Fruit fly (Drosophila melanogaster): ENCODE results near the gene CG13102.

Gene CG13102

DNA sequence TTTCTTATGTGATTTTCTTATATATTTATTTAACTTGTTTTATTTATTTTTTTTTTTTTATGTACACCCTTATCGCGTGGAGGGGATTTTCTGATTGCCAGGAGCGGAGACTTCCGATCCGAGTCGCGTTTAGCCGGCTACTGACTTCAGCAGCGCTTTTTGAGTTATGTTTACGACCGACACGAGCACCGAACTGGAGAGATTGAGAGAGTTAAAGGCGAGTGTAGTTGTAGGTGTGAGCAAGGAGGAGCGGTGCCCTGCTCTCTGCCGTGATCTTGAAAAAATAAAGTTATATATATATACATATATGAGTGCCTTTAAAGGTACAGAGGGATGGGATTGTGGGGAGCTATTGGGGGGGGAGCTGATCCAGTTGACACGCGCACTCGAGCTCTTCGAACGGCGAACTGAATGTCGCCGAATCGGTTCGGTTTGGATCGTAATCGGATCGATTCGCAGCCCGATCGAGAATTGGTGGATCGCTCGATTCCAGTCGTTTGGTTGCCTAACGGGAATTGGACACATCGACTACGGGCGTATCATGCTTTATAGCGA is 22.9 kb upstream of the CG13102 start, which contains the start of gene rost (continued):
- no peak for TF ChIP-seq fd64A (GFP tag; optimal IDR thresholded peaks at IDR 0.05)
- TF ChIP-seq CG7839 (tag; optimal IDR thresholded peaks at IDR 0.05), result no peak
- peak; percentile 22 for TF ChIP-seq cg (GFP tag; optimal IDR thresholded peaks at IDR 0.05)
- no peak for TF ChIP-seq pzg (GFP tag; optimal IDR thresholded peaks at IDR 0.05)
- TF ChIP-seq MBD-R2 (GFP tag; IDR thresholded peaks at IDR 0.05), result 0 out of 2 replicates have a peak, but pooled peaks have one; percentile 7
- TF ChIP-seq usp (GFP tag; optimal IDR thresholded peaks at IDR 0.05), result no peak
- peak; percentile 75 for TF ChIP-seq CG10543 (GFP tag; optimal IDR thresholded peaks at IDR 0.05)
- TF ChIP-seq Myb (GFP tag; optimal IDR thresholded peaks at IDR 0.05), result no peak
- TF ChIP-seq CG18599 (GFP tag; optimal IDR thresholded peaks at IDR 0.05), result peak; percentile 49
- TF ChIP-seq Opbp (GFP tag; IDR thresholded peaks at IDR 0.05; ENCODE audit: partially characterized antibody), result no peak
- TF ChIP-seq hbn (GFP tag; IDR thresholded peaks at IDR 0.05; ENCODE audit: partially characterized antibody), result no peak
- peak; percentile 41 for TF ChIP-seq Jarid2 (GFP tag; optimal IDR thresholded peaks at IDR 0.05)
- no peak for TF ChIP-seq CG15073 (GFP tag; optimal IDR thresholded peaks at IDR 0.05)
- TF ChIP-seq CG1647 (GFP tag; optimal IDR thresholded peaks at IDR 0.05), result no peak
- TF ChIP-seq hth (optimal IDR thresholded peaks at IDR 0.05), result no peak
- no peak for TF ChIP-seq gfzf (GFP tag; optimal IDR thresholded peaks at IDR 0.05)
- no peak for TF ChIP-seq CG7271 (tag; optimal IDR thresholded peaks at IDR 0.05)
- no peak for TF ChIP-seq Usf (GFP tag; optimal IDR thresholded peaks at IDR 0.05)
- TF ChIP-seq peb (GFP tag; IDR thresholded peaks at IDR 0.05), result no peak
- TF ChIP-seq CG13894 (tag; optimal IDR thresholded peaks at IDR 0.05), result peak; percentile 46
- TF ChIP-seq Sry-β (GFP tag; optimal IDR thresholded peaks at IDR 0.05), result no peak
- TF ChIP-seq exex (tag; optimal IDR thresholded peaks at IDR 0.05), result no peak
- TF ChIP-seq D19B (GFP tag; optimal IDR thresholded peaks at IDR 0.05), result no peak
- TF ChIP-seq Xbp1 (GFP tag; optimal IDR thresholded peaks at IDR 0.05), result no peak
- TF ChIP-seq CG1792 (GFP tag; optimal IDR thresholded peaks at IDR 0.05), result no peak
- TF ChIP-seq CG8765 (GFP tag; IDR thresholded peaks at IDR 0.05), result no peak
- no peak for TF ChIP-seq zen2 (GFP tag; IDR thresholded peaks at IDR 0.05; ENCODE audit: partially characterized antibody)
- TF ChIP-seq repo (GFP tag; optimal IDR thresholded peaks at IDR 0.05), result no peak
- TF ChIP-seq CG15514 (GFP tag; optimal IDR thresholded peaks at IDR 0.05), result no peak
- TF ChIP-seq Dip2 (GFP tag; IDR thresholded peaks at IDR 0.05), result no peak
- no peak for TF ChIP-seq inv (GFP tag; IDR thresholded peaks at IDR 0.05; ENCODE audit: partially characterized antibody)
- TF ChIP-seq Spps (tag; optimal IDR thresholded peaks at IDR 0.05), result no peak
- no peak for TF ChIP-seq Bteb2 (GFP tag; optimal IDR thresholded peaks at IDR 0.05)
- no peak for TF ChIP-seq CG32767 (GFP tag; IDR thresholded peaks at IDR 0.05)
- TF ChIP-seq lov (optimal IDR thresholded peaks at IDR 0.05), result no peak
- no peak for TF ChIP-seq lov (GFP tag; IDR thresholded peaks at IDR 0.05)
- TF ChIP-seq crc (GFP tag; optimal IDR thresholded peaks at IDR 0.05), result no peak
- TF ChIP-seq lbe (GFP tag; optimal IDR thresholded peaks at IDR 0.05), result peak; percentile 54
- TF ChIP-seq CG8944 (GFP tag; optimal IDR thresholded peaks at IDR 0.05), result no peak
- no peak for TF ChIP-seq CG14710 (tag; optimal IDR thresholded peaks at IDR 0.05)
- TF ChIP-seq her (GFP tag; optimal IDR thresholded peaks at IDR 0.05), result no peak
- no peak for TF ChIP-seq da (GFP tag; optimal IDR thresholded peaks at IDR 0.05)
- peak; percentile 44 for TF ChIP-seq HmgZ (tag; optimal IDR thresholded peaks at IDR 0.05)
- TF ChIP-seq abd-A (tag; optimal IDR thresholded peaks at IDR 0.05), result no peak
- TF ChIP-seq CG16815 (GFP tag; optimal IDR thresholded peaks at IDR 0.05), result no peak
- TF ChIP-seq Doc2 (GFP tag; IDR thresholded peaks at IDR 0.05), result no peak
- no peak for TF ChIP-seq Dip3 (GFP tag; optimal IDR thresholded peaks at IDR 0.05)
- no peak for TF ChIP-seq Ssrp (tag; optimal IDR thresholded peaks at IDR 0.05)
- TF ChIP-seq Asciz (GFP tag; optimal IDR thresholded peaks at IDR 0.05), result no peak
- no peak for TF ChIP-seq Oli (tag; optimal IDR thresholded peaks at IDR 0.05)
- no peak for TF ChIP-seq mirr (GFP tag; optimal IDR thresholded peaks at IDR 0.05)
